Fruit fly (Drosophila melanogaster): ENCODE data around the gene CSN6.

Gene CSN6

DNA sequence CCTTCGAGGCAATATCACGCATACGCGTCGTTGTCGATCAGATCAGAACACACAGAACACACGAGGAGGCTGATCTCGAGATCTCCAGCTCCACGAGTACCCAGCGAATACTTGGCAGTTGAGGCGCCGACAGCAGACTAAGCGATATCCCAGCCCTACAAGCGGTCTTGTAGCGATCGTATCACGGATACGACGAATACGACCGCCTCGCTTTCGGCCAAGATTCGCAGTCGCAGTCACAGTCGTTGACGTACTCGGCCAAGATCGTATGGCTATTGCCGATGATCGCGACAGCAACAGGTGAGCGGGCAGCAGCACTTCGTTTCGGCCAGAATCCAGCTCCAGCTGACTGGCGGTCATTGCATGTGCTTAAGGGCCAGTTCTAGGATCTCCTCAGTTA is 40.8 kb upstream of the CSN6 start, which contains the start of gene CG5326:
TSS of gene CG5326 (minus strand) at position 158 of the 400 bp plus-strand sequence.
- TF ChIP-seq EcR (GFP tag; optimal IDR thresholded peaks at IDR 0.05) (peak; percentile 74), CG15710 (tag; optimal IDR thresholded peaks at IDR 0.05) (peak; percentile 13), gl (tag; optimal IDR thresholded peaks at IDR 0.05) (peak; percentile 3), CG32121 (GFP tag; IDR thresholded peaks at IDR 0.05) (no peak), CG14655 (GFP tag; optimal IDR thresholded peaks at IDR 0.05) (no peak), CG13204 (GFP tag; optimal IDR thresholded peaks at IDR 0.05) (peak; percentile 84), CG8159 (tag; optimal IDR thresholded peaks at IDR 0.05) (peak; percentile 5), CG8301 (tag; optimal IDR thresholded peaks at IDR 0.05) (no peak)

DNA sequence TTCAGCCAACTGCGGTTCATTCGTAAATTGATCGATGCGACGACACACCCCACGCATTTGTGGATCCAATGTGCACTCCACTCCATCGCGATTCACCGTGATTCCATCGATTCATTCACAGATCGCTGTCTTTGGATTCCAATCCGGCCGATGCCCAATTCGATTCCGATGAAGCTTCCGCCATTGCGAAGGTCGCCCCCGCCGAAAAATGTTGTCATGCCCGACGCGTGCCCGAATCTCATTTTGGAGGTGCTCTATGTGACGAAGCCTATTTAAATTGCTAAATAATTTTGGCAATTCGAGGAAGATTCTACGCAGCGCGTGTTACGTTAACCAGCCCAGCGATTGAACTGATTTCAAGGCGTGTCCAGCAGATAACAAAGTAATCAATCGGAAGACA is 39.9 kb upstream of the CSN6 start:
- TF ChIP-seq gl (tag; optimal IDR thresholded peaks at IDR 0.05) (no peak), rn (GFP tag; IDR thresholded peaks at IDR 0.05) (no peak), D1 (tag; optimal IDR thresholded peaks at IDR 0.05) (no peak), CG4496 (GFP tag; IDR thresholded peaks at IDR 0.05) (no peak), CG8301 (tag; optimal IDR thresholded peaks at IDR 0.05) (no peak), Snoo (tag; optimal IDR thresholded peaks at IDR 0.05) (no peak), CG17806 (tag; optimal IDR thresholded peaks at IDR 0.05) (no peak), CG34367 (tag; optimal IDR thresholded peaks at IDR 0.05) (no peak), CG12605 (GFP tag; IDR thresholded peaks at IDR 0.05) (no peak), CG8159 (tag; optimal IDR thresholded peaks at IDR 0.05) (no peak), CG13204 (GFP tag; optimal IDR thresholded peaks at IDR 0.05) (no peak), Pif1A (GFP tag; optimal IDR thresholded peaks at IDR 0.05) (no peak), fd96Ca (GFP tag; IDR thresholded peaks at IDR 0.05) (no peak), Ets98B (GFP tag; IDR thresholded peaks at IDR 0.05) (no peak), CG15710 (tag; optimal IDR thresholded peaks at IDR 0.05) (no peak)

DNA sequence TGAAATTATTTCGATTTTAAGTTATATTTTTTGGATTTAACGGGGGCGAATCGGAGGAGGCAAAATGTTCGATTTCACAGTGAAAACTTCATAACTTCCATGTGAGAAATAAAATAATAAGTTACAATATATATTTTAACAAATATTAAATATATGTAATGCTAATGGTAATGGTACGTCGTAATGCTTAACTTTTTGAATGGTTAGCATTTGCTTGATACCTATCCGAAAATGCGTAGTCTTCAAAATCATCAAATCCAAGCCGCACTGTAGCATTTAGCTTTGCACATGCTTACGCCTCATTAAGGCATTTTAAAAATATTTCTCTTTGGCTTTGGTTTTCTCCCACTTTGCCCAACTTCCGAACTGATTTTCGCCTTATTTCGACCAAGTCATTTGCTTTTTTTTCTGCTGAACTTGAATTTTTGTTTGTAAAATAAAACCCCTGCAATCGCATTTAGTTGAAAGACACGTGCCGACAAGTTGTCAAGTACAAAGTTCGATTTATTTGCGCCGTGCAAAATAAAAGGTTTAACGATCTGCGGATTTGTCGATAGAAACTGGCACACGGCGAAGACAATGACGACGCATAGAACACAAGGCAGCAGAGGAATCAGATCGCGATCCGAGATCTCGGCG is 37.7 kb upstream of the CSN6 start:
- TF ChIP-seq Pif1B (GFP tag; optimal IDR thresholded peaks at IDR 0.05) (no peak), CG32121 (GFP tag; IDR thresholded peaks at IDR 0.05) (no peak), CG4496 (GFP tag; IDR thresholded peaks at IDR 0.05) (no peak), CG14655 (GFP tag; optimal IDR thresholded peaks at IDR 0.05) (no peak)

DNA sequence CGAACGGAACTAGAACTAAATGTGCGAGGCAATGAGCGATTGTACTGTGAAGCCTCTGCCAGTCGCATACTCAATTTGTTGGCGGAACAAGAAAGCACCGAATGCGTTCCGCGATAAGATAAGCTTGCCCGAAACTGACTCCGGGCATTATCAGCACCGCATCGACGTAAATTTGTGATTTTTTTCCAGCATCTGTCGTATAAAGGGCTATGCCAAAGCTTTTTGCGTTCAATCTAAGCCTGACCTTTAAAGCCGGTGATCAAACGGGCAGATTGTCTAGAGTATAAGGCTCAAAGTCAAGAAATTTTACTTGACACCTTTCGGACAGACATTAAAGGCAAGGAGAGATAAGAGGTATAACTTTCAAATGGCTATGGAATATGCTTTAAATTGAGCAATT is 34.6 kb upstream of the CSN6 start:
- no peak for TF ChIP-seq CG32121 (GFP tag; IDR thresholded peaks at IDR 0.05)
- TF ChIP-seq gl (tag; optimal IDR thresholded peaks at IDR 0.05) = no peak
- TF ChIP-seq rn (GFP tag; IDR thresholded peaks at IDR 0.05) = no peak
- TF ChIP-seq CG8159 (tag; optimal IDR thresholded peaks at IDR 0.05) = no peak
- no peak for TF ChIP-seq CG34367 (tag; optimal IDR thresholded peaks at IDR 0.05)
- TF ChIP-seq Ets98B (GFP tag; IDR thresholded peaks at IDR 0.05) = no peak
- no peak for TF ChIP-seq Pif1B (GFP tag; optimal IDR thresholded peaks at IDR 0.05)
- no peak for TF ChIP-seq CG10348 (GFP tag; IDR thresholded peaks at IDR 0.05)
- TF ChIP-seq EcR (GFP tag; optimal IDR thresholded peaks at IDR 0.05) = no peak
- TF ChIP-seq D1 (tag; optimal IDR thresholded peaks at IDR 0.05) = no peak
- TF ChIP-seq CG9948 (tag; optimal IDR thresholded peaks at IDR 0.05) = no peak
- TF ChIP-seq CG15710 (tag; optimal IDR thresholded peaks at IDR 0.05) = no peak
- TF ChIP-seq fd96Ca (GFP tag; IDR thresholded peaks at IDR 0.05) = no peak

DNA sequence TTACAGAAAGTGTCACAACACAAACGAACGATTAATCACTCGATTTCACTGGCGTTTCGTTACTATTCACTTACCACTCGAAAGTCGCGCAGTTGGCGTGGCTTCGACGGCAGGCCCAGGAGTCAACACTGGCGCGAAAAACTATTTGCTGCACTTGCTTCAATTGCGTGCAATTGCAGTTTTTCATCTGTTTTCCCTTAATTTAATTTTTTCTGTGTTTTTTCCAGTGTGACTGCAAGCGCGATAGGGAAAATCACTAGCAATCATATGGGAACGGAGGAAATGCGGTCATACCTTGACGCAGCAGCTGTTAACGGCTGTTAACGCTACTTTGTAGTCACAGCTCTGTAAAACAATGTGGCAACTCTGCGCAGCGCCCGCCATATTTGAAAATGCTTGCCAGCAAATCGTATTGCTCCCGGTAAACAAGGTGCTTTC is 33.0 kb upstream of the CSN6 start, which contains the start of gene AdipoR:
TSS of gene AdipoR (minus strand) at position 262 of the 438 bp plus-strand sequence.
- no peak for TF ChIP-seq Pif1A (GFP tag; optimal IDR thresholded peaks at IDR 0.05)
- peak; percentile 31 for TF ChIP-seq Snoo (tag; optimal IDR thresholded peaks at IDR 0.05)
- peak; percentile 0 for TF ChIP-seq CG8301 (tag; optimal IDR thresholded peaks at IDR 0.05)
- peak; percentile 18; the same call in 1 of the 2 replicates for TF ChIP-seq CG12605 (GFP tag; IDR thresholded peaks at IDR 0.05)
- 0 out of 3 replicates have a peak, but pooled peaks have one; percentile 30 for TF ChIP-seq CG4496 (GFP tag; IDR thresholded peaks at IDR 0.05)
- peak; percentile 68; the same call in 1 of the 2 replicates for TF ChIP-seq Ets98B (GFP tag; IDR thresholded peaks at IDR 0.05)

DNA sequence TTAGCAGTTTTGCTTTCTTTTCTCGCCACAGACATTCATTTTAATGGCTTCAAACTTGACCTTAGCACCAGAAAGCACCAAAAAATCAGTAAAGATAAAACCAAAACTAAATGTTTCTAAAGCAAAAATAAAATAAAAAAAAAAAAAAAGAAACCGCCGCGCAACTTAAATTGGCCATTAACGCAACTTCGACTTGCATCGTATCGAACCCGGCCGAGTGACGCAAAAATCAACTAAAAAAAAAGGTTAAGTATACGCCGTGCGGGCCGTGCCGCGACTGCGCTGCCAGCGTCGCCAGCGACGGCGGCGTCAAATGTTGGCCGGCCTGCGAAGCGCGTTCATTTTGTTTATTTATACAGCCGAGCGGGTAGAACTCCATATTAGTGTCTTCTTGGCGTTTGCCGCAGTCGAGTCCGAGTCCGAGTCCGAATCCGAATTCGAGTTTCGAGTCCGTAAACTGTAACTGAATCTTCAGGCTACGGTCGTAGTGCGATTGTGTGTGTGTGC is 30.2 kb upstream of the CSN6 start, which contains the start of gene bond:
TSS of gene bond (plus strand) at position 375 of the 507 bp plus-strand sequence.
- no peak for TF ChIP-seq Snoo (tag; optimal IDR thresholded peaks at IDR 0.05)
- TF ChIP-seq gl (tag; optimal IDR thresholded peaks at IDR 0.05) = no peak
- TF ChIP-seq fd96Ca (GFP tag; IDR thresholded peaks at IDR 0.05) = no peak
- TF ChIP-seq EcR (GFP tag; optimal IDR thresholded peaks at IDR 0.05) = no peak
- no peak for TF ChIP-seq D1 (tag; optimal IDR thresholded peaks at IDR 0.05)

DNA sequence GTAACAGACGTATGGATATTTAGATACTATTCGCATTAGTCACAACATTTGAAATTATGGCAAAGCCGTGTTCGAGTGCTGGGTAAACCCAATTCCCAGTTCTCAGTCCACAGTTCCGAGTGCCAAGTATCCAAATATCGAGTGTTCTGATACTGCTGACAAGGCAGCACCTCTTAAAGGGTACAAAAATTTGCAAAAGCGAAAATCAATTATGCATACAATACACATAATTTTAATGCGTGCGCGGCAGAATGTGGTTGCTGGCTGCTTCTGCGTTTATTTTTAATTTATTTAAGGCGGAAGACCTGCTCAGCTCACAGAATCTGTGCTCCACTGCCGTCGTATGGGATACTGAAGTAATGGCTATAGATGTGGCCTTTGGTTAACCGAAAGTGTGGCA is 27.9 kb upstream of the CSN6 start:
- TF ChIP-seq CG14655 (GFP tag; optimal IDR thresholded peaks at IDR 0.05) (no peak), CG13204 (GFP tag; optimal IDR thresholded peaks at IDR 0.05) (no peak), fd96Ca (GFP tag; IDR thresholded peaks at IDR 0.05) (no peak), rn (GFP tag; IDR thresholded peaks at IDR 0.05) (no peak), CG12605 (GFP tag; IDR thresholded peaks at IDR 0.05) (no peak), Pif1A (GFP tag; optimal IDR thresholded peaks at IDR 0.05) (no peak), CG9948 (tag; optimal IDR thresholded peaks at IDR 0.05) (no peak), CG15710 (tag; optimal IDR thresholded peaks at IDR 0.05) (no peak), Snoo (tag; optimal IDR thresholded peaks at IDR 0.05) (no peak), CG8301 (tag; optimal IDR thresholded peaks at IDR 0.05) (no peak), CG34367 (tag; optimal IDR thresholded peaks at IDR 0.05) (no peak), CG32121 (GFP tag; IDR thresholded peaks at IDR 0.05) (no peak), Pif1B (GFP tag; optimal IDR thresholded peaks at IDR 0.05) (no peak), CG8159 (tag; optimal IDR thresholded peaks at IDR 0.05) (no peak), EcR (GFP tag; optimal IDR thresholded peaks at IDR 0.05) (no peak)

Data from whole organism, pupa.